Worm (Caenorhabditis elegans): ENCODE measurements around the gene Y57E12AL.6.
"Not testable (repeated sequence)": the region's sequence is repeated elsewhere in the genome, so short reads cannot be mapped to it uniquely, and the experiment has no call there.

DNA sequence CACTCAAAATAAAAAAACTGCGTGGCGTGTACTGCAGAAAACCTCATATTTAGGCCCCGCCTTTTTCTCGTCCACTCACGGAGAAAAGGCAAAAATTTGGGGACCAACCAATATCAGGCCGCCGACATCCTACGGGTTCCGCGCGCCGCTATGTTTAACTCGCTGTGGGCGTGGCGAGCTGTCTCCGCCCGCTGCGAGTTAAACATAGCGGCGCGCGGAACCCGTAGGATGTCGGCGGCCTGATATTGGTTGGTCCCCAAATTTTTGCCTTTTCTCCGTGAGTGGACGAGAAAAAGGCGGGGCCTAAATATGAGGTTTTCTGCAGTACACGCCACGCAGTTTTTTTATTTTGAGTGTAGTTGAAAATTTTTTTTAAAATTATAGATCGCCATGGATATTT lies 2.5 kb upstream of the Y57E12AL.6 start, which contains the start of gene tmem-258:
- not testable (repeated sequence) for TF ChIP-seq him-1, dao-5, W03F9.2 (tag; optimal IDR thresholded peaks at IDR 0.05)
